Fruit fly (Drosophila melanogaster): ENCODE results near the gene Mco4.
"Not testable (repeated sequence)": the region's sequence is repeated elsewhere in the genome, so short reads cannot be mapped to it uniquely, and the experiment has no call there.

DNA sequence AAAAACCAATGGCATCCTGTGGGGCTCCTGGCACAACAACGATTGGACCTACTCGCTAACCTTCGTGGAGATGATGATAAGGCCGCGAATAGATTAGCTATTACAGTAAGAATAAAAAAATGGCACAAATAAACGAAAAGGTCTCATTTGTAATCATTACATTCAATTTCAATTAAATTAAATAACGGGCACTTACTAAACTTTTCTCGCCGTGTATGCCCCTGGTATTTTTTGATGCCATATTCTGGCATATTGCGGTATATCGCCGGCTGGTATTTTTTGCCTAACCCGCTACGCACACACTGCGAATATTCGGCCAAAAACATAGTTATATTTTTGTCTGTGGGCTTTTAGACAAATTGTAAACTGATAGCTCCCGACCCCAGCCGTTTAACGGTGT is 33.3 kb upstream of the Mco4 start, which contains the start of gene Gss1:
- TF ChIP-seq pad, toe, ovo (GFP tag; optimal IDR thresholded peaks at IDR 0.05): not testable (repeated sequence)

Data from whole organism, adult.